Worm (Caenorhabditis elegans): ENCODE results near the gene tag-180.

DNA sequence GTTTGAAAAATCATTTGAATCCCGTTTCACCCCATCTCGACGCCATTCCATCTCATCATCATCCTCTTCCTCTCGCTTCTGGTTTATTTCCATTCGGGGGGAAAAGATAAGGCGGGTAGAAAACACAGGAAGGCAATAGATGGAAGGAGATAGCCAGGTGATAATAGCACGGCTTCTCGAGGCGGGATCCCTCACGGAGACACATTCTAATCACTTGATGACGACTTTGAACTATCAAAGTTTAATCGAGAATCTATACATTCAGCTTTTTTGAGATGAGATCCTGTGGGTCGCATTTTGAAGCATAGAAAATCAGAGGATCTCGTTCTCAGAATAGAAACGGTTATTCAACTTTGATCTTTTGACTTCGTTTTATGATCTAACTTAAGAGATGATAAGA lies 42.8 kb upstream of the tag-180 start, which contains the start of gene C33B4.2:
- no peak for TF ChIP-seq unc-55 (GFP tag; optimal IDR thresholded peaks at IDR 0.05)
- no peak for TF ChIP-seq egl-27 (tag; optimal IDR thresholded peaks at IDR 0.05)
- TF ChIP-seq lin-39 (tag; optimal IDR thresholded peaks at IDR 0.05) = no peak
- no peak for TF ChIP-seq ztf-4 (tag; optimal IDR thresholded peaks at IDR 0.05)
- TF ChIP-seq unc-39 (tag; optimal IDR thresholded peaks at IDR 0.05) = no peak
- TF ChIP-seq nhr-12 (tag; optimal IDR thresholded peaks at IDR 0.05) = no peak
- no peak for TF ChIP-seq nhr-237 (tag; optimal IDR thresholded peaks at IDR 0.05)

Measured in whole organism, L2 larva.